Fruit fly (Drosophila melanogaster) whole organism, embryonic: ENCODE data around the gene CG31275.

Experiments
- Atf3 ChIP-seq: fragments of 200-800 bp; sonication (Bioruptor generic); optimal IDR thresholded peaks from 3 replicates; lab custom pipeline; 2016; ENCODE audit warnings: missing biosample characterization, missing genetic modification characterization
- CG10959 ChIP-seq: fragments of 200-800 bp; sonication (Bioruptor generic); IDR thresholded peaks from 2 replicates; pipeline ENCODE4 v1.3.6; 2022; ENCODE audit warnings: missing biosample characterization, missing genetic modification characterization
- CG11093 ChIP-seq: fragments of 200-800 bp; sonication (Bioruptor generic); IDR thresholded peaks from 3 replicates; pipeline ENCODE4 v1.3.6; 2022; ENCODE audit warnings: missing biosample characterization, missing genetic modification characterization
- CG13894 ChIP-seq: fragments of 200-800 bp; sonication (Bioruptor generic); optimal IDR thresholded peaks from 3 replicates; lab custom pipeline; 2018; ENCODE audit warnings: missing biosample characterization, mild to moderate bottlenecking, missing genetic modification characterization, moderate library complexity
- CG14667 ChIP-seq: fragments of 200-800 bp; sonication (Bioruptor generic); IDR thresholded peaks from 2 replicates; pipeline ENCODE4 v1.3.6; 2022; ENCODE audit warnings: missing biosample characterization, missing genetic modification characterization
- CG15073 ChIP-seq: fragments of 200-800 bp; sonication (Bioruptor generic); optimal IDR thresholded peaks from 2 replicates; lab custom pipeline; 2016; ENCODE audit warnings: missing biosample characterization, missing genetic modification characterization
- CG1647 ChIP-seq: fragments of 200-800 bp; sonication (Bioruptor generic); optimal IDR thresholded peaks from 3 replicates; lab custom pipeline; 2016; ENCODE audit warnings: missing biosample characterization, missing genetic modification characterization
- CG18764 ChIP-seq: fragments of 200-800 bp; sonication (Bioruptor generic); optimal IDR thresholded peaks from 3 replicates; lab custom pipeline; 2016; ENCODE audit warnings: missing biosample characterization, missing genetic modification characterization
- CG3163 ChIP-seq: fragments of 200-800 bp; sonication (Bioruptor generic); optimal IDR thresholded peaks from 3 replicates; lab custom pipeline; 2016; ENCODE audit warnings: missing biosample characterization, missing genetic modification characterization
- CG43689 ChIP-seq: fragments of 200-800 bp; sonication (Bioruptor generic); IDR thresholded peaks from 2 replicates; pipeline ENCODE4 v1.3.6; 2022; ENCODE audit warnings: missing biosample characterization, missing genetic modification characterization
- CG4404 ChIP-seq: fragments of 200-800 bp; sonication (Bioruptor generic); IDR thresholded peaks from 2 replicates; pipeline ENCODE4 v1.3.6; 2022; ENCODE audit warnings: missing biosample characterization, missing genetic modification characterization
- CG8290 ChIP-seq, 3 experiments: fragments of 200-800 bp; sonication (Bioruptor generic); optimal IDR thresholded peaks; 2 replicates each; lab custom pipeline; 2016 to 2019; ENCODE audit warnings: missing biosample characterization in 3 of 3, missing genetic modification characterization in 3 of 3, mild to moderate bottlenecking in 2 of 3, moderate library complexity in 1 of 3
- CG8359 ChIP-seq: fragments of 200-800 bp; sonication (Bioruptor generic); optimal IDR thresholded peaks from 2 replicates; lab custom pipeline; 2017; ENCODE audit warnings: missing biosample characterization, mild to moderate bottlenecking, missing genetic modification characterization, borderline replicate concordance
- CrebB ChIP-seq: fragments of 200-800 bp; sonication (Bioruptor generic); optimal IDR thresholded peaks from 3 replicates; lab custom pipeline; 2018; ENCODE audit warnings: missing biosample characterization, mild to moderate bottlenecking, missing genetic modification characterization
- Dp ChIP-seq: fragments of 200-800 bp; sonication (Bioruptor generic); optimal IDR thresholded peaks from 2 replicates; lab custom pipeline; 2018; ENCODE audit warnings: missing biosample characterization, mild to moderate bottlenecking, missing genetic modification characterization, moderate library complexity
- HLH4C ChIP-seq: fragments of 200-800 bp; sonication (Bioruptor generic); IDR thresholded peaks from 3 replicates; pipeline ENCODE4 v1.3.6; 2022; ENCODE audit warnings: missing biosample characterization, missing genetic modification characterization; ENCODE audit not compliant: partially characterized antibody
- HLH54F ChIP-seq: fragments of 200-800 bp; sonication (Bioruptor generic); optimal IDR thresholded peaks from 3 replicates; lab custom pipeline; 2016; ENCODE audit warnings: missing biosample characterization, missing genetic modification characterization
- Hmx ChIP-seq: fragments of 200-800 bp; sonication (Bioruptor generic); optimal IDR thresholded peaks from 2 replicates; lab custom pipeline; 2016; ENCODE audit warnings: missing biosample characterization, missing genetic modification characterization
- Jarid2 ChIP-seq: fragments of 200-800 bp; sonication (Bioruptor generic); optimal IDR thresholded peaks from 3 replicates; lab custom pipeline; 2017; ENCODE audit warnings: mild to moderate bottlenecking, missing biosample characterization, missing genetic modification reagents, missing genetic modification characterization
- Meics ChIP-seq: fragments of 200-800 bp; sonication (Bioruptor generic); optimal IDR thresholded peaks from 2 replicates; lab custom pipeline; 2017; ENCODE audit warnings: missing biosample characterization, mild to moderate bottlenecking, missing genetic modification characterization
- Myb ChIP-seq: fragments of 200-800 bp; sonication (Bioruptor generic); optimal IDR thresholded peaks from 2 replicates; lab custom pipeline; 2016; ENCODE audit warnings: missing biosample characterization, missing genetic modification characterization
- NFAT ChIP-seq: fragments of 200-800 bp; sonication (Bioruptor generic); IDR thresholded peaks from 2 replicates; pipeline ENCODE4 v1.3.6; 2022; ENCODE audit warnings: missing biosample characterization, missing genetic modification characterization
- NK7.1 ChIP-seq: fragments of 200-800 bp; sonication (Bioruptor generic); optimal IDR thresholded peaks from 3 replicates; lab custom pipeline; 2016; ENCODE audit warnings: missing biosample characterization, missing genetic modification characterization
- Nf-YC ChIP-seq: fragments of 200-800 bp; optimal IDR thresholded peaks from 3 replicates; lab custom pipeline; 2019; ENCODE audit warnings: missing biosample characterization, mild to moderate bottlenecking, missing genetic modification characterization, moderate library complexity
- Scr ChIP-seq: fragments of 200-800 bp; sonication (Bioruptor generic); IDR thresholded peaks from 2 replicates; pipeline ENCODE4 v1.3.6; 2022; ENCODE audit warnings: missing biosample characterization, missing genetic modification characterization; ENCODE audit not compliant: partially characterized antibody
- Sox102F ChIP-seq: fragments of 200-800 bp; sonication (Bioruptor generic); optimal IDR thresholded peaks from 2 replicates; lab custom pipeline; 2018; ENCODE audit warnings: missing biosample characterization, mild to moderate bottlenecking, missing genetic modification characterization, moderate library complexity
- Stat92E ChIP-seq, 3 experiments: fragments of >200 bp in 2 of 3; fragments of 200-800 bp in 1 of 3; sonication (Bioruptor generic) in 1 of 3; optimal IDR thresholded peaks; 2 replicates each; lab custom pipeline; 2017 to 2019; ENCODE audit warnings: missing biosample characterization in 3 of 3, missing genetic modification characterization in 3 of 3, mild to moderate bottlenecking in 1 of 3, moderate library complexity in 1 of 3
- ac ChIP-seq: fragments of 200-800 bp; sonication (Bioruptor generic); optimal IDR thresholded peaks from 3 replicates; lab custom pipeline; 2017; ENCODE audit warnings: missing biosample characterization, mild to moderate bottlenecking, missing genetic modification characterization
- ase ChIP-seq: fragments of 200-800 bp; sonication (Bioruptor generic); IDR thresholded peaks from 3 replicates; pipeline ENCODE4 v1.3.6; 2022; ENCODE audit warnings: missing biosample characterization, missing genetic modification characterization
- dmrt99B ChIP-seq: fragments of 200-800 bp; sonication (Bioruptor generic); optimal IDR thresholded peaks from 2 replicates; lab custom pipeline; 2018; ENCODE audit warnings: missing biosample characterization, mild to moderate bottlenecking, missing genetic modification characterization, moderate library complexity
- esg ChIP-seq: fragments of 200-800 bp; sonication (Bioruptor generic); conservative IDR thresholded peaks from 2 replicates; pipeline ENCODE4 v1.3.6; 2022; ENCODE audit warnings: missing biosample characterization, missing genetic modification characterization
- fd3F ChIP-seq: fragments of 200-800 bp; sonication (Bioruptor generic); optimal IDR thresholded peaks from 2 replicates; lab custom pipeline; 2018; ENCODE audit warnings: missing biosample characterization, mild to moderate bottlenecking, missing genetic modification characterization, moderate library complexity
- gcm2 ChIP-seq: fragments of 200-800 bp; sonication (Bioruptor generic); optimal IDR thresholded peaks from 2 replicates; lab custom pipeline; 2016; ENCODE audit warnings: missing biosample characterization, missing genetic modification characterization
- gem ChIP-seq: fragments of 200-800 bp; sonication (Bioruptor generic); optimal IDR thresholded peaks from 2 replicates; lab custom pipeline; 2019; ENCODE audit warnings: missing biosample characterization, mild to moderate bottlenecking, missing genetic modification characterization, moderate library complexity
- ind ChIP-seq: fragments of 200-800 bp; sonication (Bioruptor generic); optimal IDR thresholded peaks from 3 replicates; lab custom pipeline; 2016; ENCODE audit warnings: missing biosample characterization, missing genetic modification characterization
- kni ChIP-seq: fragments of 200-800 bp; sonication (Bioruptor generic); optimal IDR thresholded peaks from 3 replicates; lab custom pipeline; 2017; ENCODE audit warnings: mild to moderate bottlenecking, missing biosample characterization, missing genetic modification reagents, missing genetic modification characterization
- lilli ChIP-seq: fragments of 200-800 bp; sonication (Bioruptor generic); optimal IDR thresholded peaks from 3 replicates; lab custom pipeline; 2016; ENCODE audit warnings: missing biosample characterization, missing genetic modification characterization
- onecut ChIP-seq: fragments of 200-800 bp; sonication (Bioruptor generic); IDR thresholded peaks from 2 replicates; pipeline ENCODE4 v1.3.6; 2022; ENCODE audit warnings: missing biosample characterization, missing genetic modification characterization
- pita ChIP-seq: fragments of 200-800 bp; sonication (Bioruptor generic); optimal IDR thresholded peaks from 2 replicates; lab custom pipeline; 2017; ENCODE audit warnings: missing biosample characterization, mild to moderate bottlenecking, missing genetic modification characterization
- psq ChIP-seq: fragments of 200-800 bp; sonication (Bioruptor generic); optimal IDR thresholded peaks from 2 replicates; lab custom pipeline; 2017; ENCODE audit warnings: missing biosample characterization, missing genetic modification characterization
- ro ChIP-seq: fragments of 200-800 bp; sonication (Bioruptor generic); IDR thresholded peaks from 2 replicates; pipeline ENCODE4 v1.3.6; 2022; ENCODE audit warnings: missing biosample characterization, missing genetic modification characterization
- salm ChIP-seq: fragments of 200-800 bp; sonication (Bioruptor generic); optimal IDR thresholded peaks from 2 replicates; lab custom pipeline; 2018; ENCODE audit warnings: missing biosample characterization, mild to moderate bottlenecking, missing genetic modification characterization
- sc ChIP-seq, 3 experiments: fragments of >200 bp in 2 of 3; fragments of 200-800 bp in 1 of 3; sonication (Bioruptor generic) in 1 of 3; optimal IDR thresholded peaks; 2 replicates in 2 of 3; 3 replicates in 1 of 3; lab custom pipeline; 2017; ENCODE audit warnings: mild to moderate bottlenecking in 1 of 3, missing biosample characterization in 1 of 3, missing genetic modification characterization in 1 of 3, missing genetic modification reagents in 1 of 3
- ssp ChIP-seq: fragments of 200-800 bp; sonication (Bioruptor generic); IDR thresholded peaks from 2 replicates; pipeline ENCODE4 v1.3.6; 2022; ENCODE audit warnings: missing biosample characterization, missing genetic modification characterization
- stc ChIP-seq: fragments of 200-800 bp; sonication (Bioruptor generic); IDR thresholded peaks from 2 replicates; pipeline ENCODE4 v1.3.6; 2022; ENCODE audit warnings: missing biosample characterization, missing genetic modification characterization
- tin ChIP-seq: fragments of 200-800 bp; sonication (Bioruptor generic); optimal IDR thresholded peaks from 3 replicates; lab custom pipeline; 2016; ENCODE audit warnings: missing biosample characterization, missing genetic modification characterization
- tll ChIP-seq, 2 experiments: fragments of 200-800 bp in 1 of 2; fragments of >200 bp in 1 of 2; sonication (Bioruptor generic) in 1 of 2; optimal IDR thresholded peaks; 2 replicates each; lab custom pipeline; 2017 to 2019; ENCODE audit warnings: missing biosample characterization in 2 of 2, missing genetic modification characterization in 2 of 2, mild to moderate bottlenecking in 1 of 2, moderate library complexity in 1 of 2
- trh ChIP-seq: fragments of 200-800 bp; sonication (Bioruptor generic); optimal IDR thresholded peaks from 2 replicates; lab custom pipeline; 2016; ENCODE audit warnings: missing biosample characterization, missing genetic modification characterization
- wdn ChIP-seq: fragments of 200-800 bp; sonication (Bioruptor generic); IDR thresholded peaks from 2 replicates; pipeline ENCODE4 v1.3.6; 2022; ENCODE audit warnings: missing biosample characterization, missing genetic modification characterization
- zen2 ChIP-seq: fragments of 200-800 bp; sonication (Bioruptor generic); IDR thresholded peaks from 3 replicates; pipeline ENCODE4 v1.3.6; 2022; ENCODE audit warnings: missing biosample characterization, missing genetic modification characterization; ENCODE audit not compliant: partially characterized antibody

Gene CG31275

dm6 chr3R:16734269-16734668 is 16.9 kb downstream of the CG31275 start, which contains the start of gene Ubx (continued):
- TF ChIP-seq CG8359 (GFP tag; lab: Kevin White, UChicago) (no peak), psq (no peak), Jarid2 (GFP tag; lab: Kevin White, UChicago) (peak; percentile 68), NFAT (GFP tag; lab: Robert Waterston, UW) (no peak), tll (GFP tag; optimal IDR thresholded peaks at IDR 0.05; lab: Kevin White, UChicago) (peak in 1 of 2 experiments; percentile 53), ac (GFP tag; lab: Kevin White, UChicago) (no peak), lilli (GFP tag; lab: Kevin White, UChicago) (no peak), ro (no peak), CG1647 (GFP tag; lab: Kevin White, UChicago) (no peak), NK7.1 (no peak), fd3F (GFP tag; lab: Kevin White, UChicago) (no peak), Dp (GFP tag; lab: Kevin White, UChicago) (no peak), pita (GFP tag; lab: Kevin White, UChicago) (no peak), trh (GFP tag; lab: Kevin White, UChicago) (no peak), CG4404 (GFP tag; lab: Robert Waterston, UW) (no peak), esg (GFP tag; lab: Robert Waterston, UW) (no peak), Atf3 (no peak), CrebB (tag; lab: Kevin White, UChicago) (no peak), gem (tag; lab: Kevin White, UChicago) (no peak), salm (no peak), CG10959 (GFP tag; lab: Robert Waterston, UW) (no peak), CG15073 (GFP tag; lab: Kevin White, UChicago) (no peak), ind (GFP tag; lab: Kevin White, UChicago) (no peak), Myb (GFP tag; lab: Kevin White, UChicago) (no peak), kni (GFP tag; lab: Kevin White, UChicago) (peak; percentile 42), onecut (GFP tag; lab: Robert Waterston, UW) (0 out of 2 replicates have a peak, but pooled peaks have one; percentile 14), tin (GFP tag; lab: Kevin White, UChicago) (no peak), CG3163 (no peak), Stat92E (GFP tag; optimal IDR thresholded peaks at IDR 0.05; lab: Kevin White, UChicago) (no peak), HLH4C (GFP tag; lab: Robert Waterston, UW) (peak; percentile 36; the same call in 1 of the 3 replicates), CG8290 (GFP tag; optimal IDR thresholded peaks at IDR 0.05; lab: Kevin White, UChicago) (no peak), CG8290 (tag; optimal IDR thresholded peaks at IDR 0.05; lab: Kevin White, UChicago) (no peak), Sox102F (GFP tag; lab: Kevin White, UChicago) (no peak), CG18764 (no peak), CG13894 (no peak), CG43689 (GFP tag; lab: Robert Waterston, UW) (no peak), Nf-YC (tag; lab: Kevin White, UChicago) (peak; percentile 58), HLH54F (GFP tag; lab: Kevin White, UChicago) (no peak), CG11093 (GFP tag; lab: Robert Waterston, UW) (no peak), ase (GFP tag; lab: Robert Waterston, UW) (no peak), dmrt99B (tag; lab: Kevin White, UChicago) (no peak), Meics (GFP tag; lab: Kevin White, UChicago) (no peak), ssp (GFP tag; lab: Robert Waterston, UW) (no peak), Scr (GFP tag; lab: Robert Waterston, UW) (peak; percentile 46), CG14667 (GFP tag; lab: Robert Waterston, UW) (no peak), stc (GFP tag; lab: Robert Waterston, UW) (peak; percentile 10; the same call in 1 of the 2 replicates), wdn (no peak), zen2 (peak; percentile 77; the same call in 2 of the 3 replicates), sc (optimal IDR thresholded peaks at IDR 0.05; lab: Kevin White, UChicago) (no peak), sc (GFP tag; optimal IDR thresholded peaks at IDR 0.05; lab: Kevin White, UChicago) (no peak), gcm2 (GFP tag; lab: Kevin White, UChicago) (no peak), Hmx (GFP tag; lab: Kevin White, UChicago) (no peak)
